Fruit fly (Drosophila melanogaster): ENCODE measurements around the gene Proc.

Gene Proc

dm6 chr2L:7916368-7916767 is 45.1 kb upstream of the Proc start (continued):
- TF ChIP-seq hb (GFP tag; IDR thresholded peaks at IDR 0.05; ENCODE audit: partially characterized antibody) (no peak), CG1024 (GFP tag; IDR thresholded peaks at IDR 0.05) (peak; percentile 51; the same call in 1 of the 2 replicates), CG14965 (GFP tag; optimal IDR thresholded peaks at IDR 0.05; ENCODE audit: borderline replicate concordance) (no peak), CG6854 (GFP tag; optimal IDR thresholded peaks at IDR 0.05) (no peak), tll (GFP tag; optimal IDR thresholded peaks at IDR 0.05) (no peak), emc (GFP tag; optimal IDR thresholded peaks at IDR 0.05) (no peak), pnt (GFP tag; optimal IDR thresholded peaks at IDR 0.05) (peak; percentile 63), CG2202 (tag; optimal IDR thresholded peaks at IDR 0.05) (no peak), tin (GFP tag; optimal IDR thresholded peaks at IDR 0.05) (peak; percentile 48), CG15269 (tag; optimal IDR thresholded peaks at IDR 0.05) (peak; percentile 81), CG10565 (GFP tag; optimal IDR thresholded peaks at IDR 0.05) (no peak), CG6175 (GFP tag; IDR thresholded peaks at IDR 0.05) (0 out of 3 replicates have a peak, but pooled peaks have one; percentile 12), lab (GFP tag; optimal IDR thresholded peaks at IDR 0.05) (peak; percentile 65), CG11085 (GFP tag; IDR thresholded peaks at IDR 0.05) (no peak), sob (GFP tag; IDR thresholded peaks at IDR 0.05) (peak; percentile 84), zen2 (GFP tag; IDR thresholded peaks at IDR 0.05; ENCODE audit: partially characterized antibody) (no peak), Tbp (GFP tag; optimal IDR thresholded peaks at IDR 0.05) (no peak), CG15696 (tag; optimal IDR thresholded peaks at IDR 0.05) (no peak), Myb (GFP tag; optimal IDR thresholded peaks at IDR 0.05) (peak; percentile 18), CG12104 (GFP tag; optimal IDR thresholded peaks at IDR 0.05) (no peak), fd64A (GFP tag; optimal IDR thresholded peaks at IDR 0.05) (no peak), Deaf1 (tag; optimal IDR thresholded peaks at IDR 0.05) (no peak), Taf1 (GFP tag; IDR thresholded peaks at IDR 0.05) (peak; percentile 47; the same call in 1 of the 2 replicates), CG18619 (GFP tag; optimal IDR thresholded peaks at IDR 0.05) (peak; percentile 69), tx (GFP tag; optimal IDR thresholded peaks at IDR 0.05) (no peak), CG8765 (GFP tag; IDR thresholded peaks at IDR 0.05) (no peak), CG5953 (GFP tag; IDR thresholded peaks at IDR 0.05) (peak; percentile 63; the same call in 1 of the 2 replicates), CG2199 (GFP tag; IDR thresholded peaks at IDR 0.05) (no peak), CG7556 (GFP tag; optimal IDR thresholded peaks at IDR 0.05) (peak; percentile 72), gcm (GFP tag; optimal IDR thresholded peaks at IDR 0.05) (peak; percentile 29), run (tag; optimal IDR thresholded peaks at IDR 0.05) (peak; percentile 43), nmo (GFP tag; optimal IDR thresholded peaks at IDR 0.05) (peak; percentile 0), CG7357 (GFP tag; IDR thresholded peaks at IDR 0.05) (peak; percentile 46; the same call in 1 of the 3 replicates), B-H1 (GFP tag; IDR thresholded peaks at IDR 0.05) (peak; percentile 63), CG12942 (GFP tag; optimal IDR thresholded peaks at IDR 0.05) (peak; percentile 47), Ptx1 (GFP tag; IDR thresholded peaks at IDR 0.05) (peak; percentile 88), ci (GFP tag; IDR thresholded peaks at IDR 0.05) (peak; percentile 84), CG12744 (GFP tag; optimal IDR thresholded peaks at IDR 0.05) (no peak), CG33557 (GFP tag; optimal IDR thresholded peaks at IDR 0.05) (no peak), Xrp1 (GFP tag; IDR thresholded peaks at IDR 0.05) (peak; percentile 55; the same call in 1 of the 2 replicates), cg (GFP tag; optimal IDR thresholded peaks at IDR 0.05) (no peak), CG4854 (GFP tag; optimal IDR thresholded peaks at IDR 0.05) (no peak), Hand (GFP tag; optimal IDR thresholded peaks at IDR 0.05) (peak; percentile 66), CG34422 (GFP tag; IDR thresholded peaks at IDR 0.05) (peak; percentile 79; the same call in 2 of the 3 replicates), Bteb2 (GFP tag; optimal IDR thresholded peaks at IDR 0.05) (no peak), Pdp1 (GFP tag; optimal IDR thresholded peaks at IDR 0.05) (peak in 1 of 2 experiments; percentile 62), ERR (GFP tag; optimal IDR thresholded peaks at IDR 0.05) (no peak), org-1 (GFP tag; optimal IDR thresholded peaks at IDR 0.05) (peak; percentile 56), Spps (tag; optimal IDR thresholded peaks at IDR 0.05) (no peak), sens (GFP tag) (peak; percentile 75), NK7.1 (GFP tag; optimal IDR thresholded peaks at IDR 0.05) (no peak)

All from whole organism, embryonic.